Fruit fly (Drosophila melanogaster): Measurements from ENCODE around the gene CG9636.

DNA sequence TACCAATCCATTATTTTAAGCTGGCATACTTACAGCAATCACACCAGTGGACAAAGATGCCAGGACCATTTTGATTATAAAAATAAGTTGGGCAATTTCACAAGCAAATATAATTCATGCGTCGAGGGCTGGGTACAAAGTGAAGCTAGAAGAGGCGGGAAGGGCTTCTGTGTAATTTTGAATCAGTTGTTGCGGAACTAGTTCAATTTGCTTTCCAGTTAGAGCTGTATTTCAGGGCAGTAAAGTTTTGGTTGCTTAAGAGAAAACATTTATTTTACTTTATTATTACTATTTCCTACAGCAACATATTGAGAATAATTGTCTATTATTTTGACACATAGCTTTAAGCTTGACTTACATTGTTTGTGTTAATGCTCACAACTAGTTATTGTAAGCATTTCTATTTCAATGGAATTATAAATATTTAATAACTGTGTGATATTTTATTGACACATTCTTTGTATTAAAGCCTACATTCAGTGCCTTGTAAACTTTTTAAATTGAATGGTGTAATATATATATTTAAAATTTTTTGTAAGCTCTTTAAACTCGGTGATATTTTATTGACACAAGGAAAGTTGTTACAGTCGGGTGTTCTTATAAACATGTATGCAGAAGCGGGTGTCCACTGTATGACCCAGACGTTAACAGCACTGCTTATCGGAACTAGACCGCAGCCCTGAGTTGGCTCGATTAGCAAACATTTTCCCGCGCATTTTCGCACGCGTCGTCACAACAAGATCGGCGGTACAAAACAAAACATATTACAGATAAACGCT, 20.9 kb upstream of the CG9636 start, which contains the start of the genes RPA1 and Mcm2:
- TF ChIP-seq spab (GFP tag; optimal IDR thresholded peaks at IDR 0.05) (peak; percentile 61), CG1621 (tag; optimal IDR thresholded peaks at IDR 0.05) (no peak), Sox14 (GFP tag; optimal IDR thresholded peaks at IDR 0.05) (peak; percentile 66), OdsH (GFP tag; optimal IDR thresholded peaks at IDR 0.05) (peak; percentile 86), CG10631 (GFP tag; optimal IDR thresholded peaks at IDR 0.05) (peak; percentile 89), CG16779 (tag; optimal IDR thresholded peaks at IDR 0.05) (no peak), fd85E (GFP tag; optimal IDR thresholded peaks at IDR 0.05) (no peak), CG15336 (GFP tag; IDR thresholded peaks at IDR 0.05) (peak; percentile 76), Lpt (GFP tag; optimal IDR thresholded peaks at IDR 0.05) (peak; percentile 75)
